Worm (Caenorhabditis elegans) whole organism, mixed stage, embryonic: ENCODE data around the gene F54H12.8.

Experiments
- blmp-1 ChIP-seq: fragments of 150-350 bp; optimal IDR thresholded peaks from 2 replicates; lab custom pipeline; 2014; ENCODE audit warnings: missing biosample characterization, missing genetic modification characterization
- ceh-83 ChIP-seq: fragments of 200-800 bp; sonication (Bioruptor generic); optimal IDR thresholded peaks from 2 replicates; lab custom pipeline; 2018; ENCODE audit warnings: mild to moderate bottlenecking, missing genetic modification characterization, missing compliant biosample characterization
- elt-3 ChIP-seq: fragments of 150-350 bp; optimal IDR thresholded peaks from 2 replicates; lab custom pipeline; 2014; ENCODE audit warnings: missing biosample characterization, missing genetic modification characterization
- lin-13 ChIP-seq: fragments of 150-350 bp; optimal IDR thresholded peaks from 2 replicates; lab custom pipeline; 2014; ENCODE audit warnings: missing biosample characterization, missing genetic modification characterization
- nhr-12 ChIP-seq: fragments of 150-350 bp; optimal IDR thresholded peaks from 2 replicates; lab custom pipeline; 2014; ENCODE audit warnings: missing biosample characterization, missing genetic modification characterization
- nhr-237 ChIP-seq: fragments of 150-350 bp; optimal IDR thresholded peaks from 2 replicates; lab custom pipeline; 2014; ENCODE audit warnings: missing biosample characterization, missing genetic modification characterization

DNA sequence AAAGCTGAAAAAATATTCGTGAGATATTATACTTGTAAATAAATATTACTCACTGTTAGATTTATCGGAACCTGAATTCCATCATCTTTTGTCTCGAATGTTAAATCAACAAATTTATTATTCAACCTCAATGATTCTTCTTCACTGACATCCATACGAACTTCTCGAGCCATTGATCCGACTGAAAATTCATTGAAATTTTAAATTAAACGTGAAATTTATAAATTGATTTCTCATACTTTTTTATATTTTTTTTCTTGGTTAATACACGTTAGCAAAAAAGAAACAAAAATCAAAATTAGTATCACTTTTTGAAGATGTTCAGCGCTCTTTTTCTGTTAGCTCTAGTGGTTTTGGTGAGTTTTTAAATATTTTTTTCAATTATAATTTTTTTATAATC is 49.2 kb downstream of the F54H12.8 start, which contains the start of gene C29E4.14:
- TF ChIP-seq nhr-237 (tag; lab: Kevin White, UChicago) = no peak
- no peak for TF ChIP-seq lin-13
- TF ChIP-seq blmp-1 (tag; lab: Kevin White, UChicago) = no peak
- no peak for TF ChIP-seq ceh-83
- no peak for TF ChIP-seq elt-3 (tag; lab: Kevin White, UChicago)
- TF ChIP-seq nhr-12 (tag; lab: Kevin White, UChicago) = no peak
